Worm (Caenorhabditis elegans): ENCODE measurements around the gene C01B10.7.

- no peak for TF ChIP-seq flt-1 (GFP tag; IDR thresholded peaks at IDR 0.05)
- TF ChIP-seq klf-2 (GFP tag; conservative IDR thresholded peaks at IDR 0.05): no peak
- TF ChIP-seq ztf-23 (GFP tag; IDR thresholded peaks at IDR 0.05): no peak
- no peak for TF ChIP-seq med-1 (GFP tag; optimal IDR thresholded peaks at IDR 0.05; ENCODE audit: insufficient read depth)
- no peak for TF ChIP-seq ref-1 (GFP tag; conservative IDR thresholded peaks at IDR 0.05)
- no peak for TF ChIP-seq cog-1 (tag; optimal IDR thresholded peaks at IDR 0.05)
- TF ChIP-seq T22C8.4 (GFP tag; IDR thresholded peaks at IDR 0.05): no peak
- no peak for TF ChIP-seq tab-1 (GFP tag; IDR thresholded peaks at IDR 0.05)
Observed at ce11 chrIV:6606587-6606986, 31.8 kb upstream of the C01B10.7 start.
